Worm (Caenorhabditis elegans): ENCODE results near the gene C32D5.8.
A peak's percentile ranks its signal among the peaks of the same experiment; 100 is the strongest.

C32D5.8 gene

ce11 chrII:6327317-6327716, 18.4 kb downstream of the C32D5.8 start (continued):
- TF ChIP-seq nhr-11 (tag; optimal IDR thresholded peaks at IDR 0.05) (no peak), fos-1 (tag; optimal IDR thresholded peaks at IDR 0.05) (peak; percentile 91)

ce11 chrII:6324086-6324485, 21.7 kb downstream of the C32D5.8 start, which contains the start of gene sma-6:
Gene sma-6, plus strand, starts transcription at chrII:6324484.
- TF ChIP-seq ztf-1 (GFP tag; conservative IDR thresholded peaks at IDR 0.05) (no peak), sma-3 (GFP tag; optimal IDR thresholded peaks at IDR 0.05) (peak; percentile 50), egl-27 (tag; optimal IDR thresholded peaks at IDR 0.05) (no peak), ama-1 (optimal IDR thresholded peaks at IDR 0.05) (no peak), F13H6.1 (tag; optimal IDR thresholded peaks at IDR 0.05) (no peak), fos-1 (tag; optimal IDR thresholded peaks at IDR 0.05) (peak; percentile 32)

ce11 chrII:6322979-6323378, 22.8 kb downstream of the C32D5.8 start, which contains the start of gene C32D5.4:
Gene C32D5.4, minus strand, starts transcription at chrII:6323079.
- no peak for TF ChIP-seq lin-11 (tag; optimal IDR thresholded peaks at IDR 0.05)
- TF ChIP-seq nhr-23 (tag; optimal IDR thresholded peaks at IDR 0.05): no peak
- TF ChIP-seq mbf-1 (tag; optimal IDR thresholded peaks at IDR 0.05): no peak
- no peak for TF ChIP-seq blmp-1 (tag; optimal IDR thresholded peaks at IDR 0.05; ENCODE audit: insufficient read depth)
- no peak for TF ChIP-seq nhr-11 (tag; optimal IDR thresholded peaks at IDR 0.05)
- no peak for TF ChIP-seq nhr-129 (tag; optimal IDR thresholded peaks at IDR 0.05)
- no peak for TF ChIP-seq ceh-16 (tag; optimal IDR thresholded peaks at IDR 0.05)
- TF ChIP-seq fos-1 (tag; optimal IDR thresholded peaks at IDR 0.05): no peak
- no peak for TF ChIP-seq sma-9 (GFP tag; optimal IDR thresholded peaks at IDR 0.05)
- TF ChIP-seq sma-9 (tag; optimal IDR thresholded peaks at IDR 0.05): no peak
- no peak for TF ChIP-seq lsy-2 (tag; optimal IDR thresholded peaks at IDR 0.05)
- no peak for TF ChIP-seq sma-3 (GFP tag; optimal IDR thresholded peaks at IDR 0.05)
- TF ChIP-seq ztf-11 (tag; optimal IDR thresholded peaks at IDR 0.05): no peak
- no peak for TF ChIP-seq unc-62 (GFP tag; optimal IDR thresholded peaks at IDR 0.05)
- no peak for TF ChIP-seq nhr-6 (tag; optimal IDR thresholded peaks at IDR 0.05)

ce11 chrII:6322081-6322480, 23.7 kb downstream of the C32D5.8 start:
- TF ChIP-seq unc-39 (tag; optimal IDR thresholded peaks at IDR 0.05): no peak
- no peak for TF ChIP-seq R02D3.7 (tag; optimal IDR thresholded peaks at IDR 0.05)
- TF ChIP-seq mab-5 (tag; optimal IDR thresholded peaks at IDR 0.05): no peak
- no peak for TF ChIP-seq C34F6.9 (tag; optimal IDR thresholded peaks at IDR 0.05)
- TF ChIP-seq lin-13 (GFP tag; optimal IDR thresholded peaks at IDR 0.05): no peak
- TF ChIP-seq mbf-1 (tag; optimal IDR thresholded peaks at IDR 0.05): no peak
- TF ChIP-seq ceh-82 (tag; optimal IDR thresholded peaks at IDR 0.05): no peak
- TF ChIP-seq unc-62 (GFP tag; optimal IDR thresholded peaks at IDR 0.05): no peak
- TF ChIP-seq F13H6.1 (tag; optimal IDR thresholded peaks at IDR 0.05): no peak
- no peak for TF ChIP-seq nhr-21 (tag; optimal IDR thresholded peaks at IDR 0.05)
- TF ChIP-seq Y55F3AM.14 (GFP tag; optimal IDR thresholded peaks at IDR 0.05): no peak
- no peak for TF ChIP-seq sem-4 (tag; optimal IDR thresholded peaks at IDR 0.05)
- TF ChIP-seq alr-1 (tag; optimal IDR thresholded peaks at IDR 0.05): no peak

- no peak for TF ChIP-seq R02D3.7 (tag; optimal IDR thresholded peaks at IDR 0.05)
- TF ChIP-seq ceh-16 (tag; optimal IDR thresholded peaks at IDR 0.05): no peak
- peak; percentile 58 to 79 for TF ChIP-seq lsy-2 (tag; optimal IDR thresholded peaks at IDR 0.05)
- TF ChIP-seq sma-9 (GFP tag; optimal IDR thresholded peaks at IDR 0.05): peak; percentile 16
- no peak for TF ChIP-seq sma-9 (tag; optimal IDR thresholded peaks at IDR 0.05)
- peak; percentile 41 for TF ChIP-seq mab-5 (tag; optimal IDR thresholded peaks at IDR 0.05)
- TF ChIP-seq unc-55 (GFP tag; optimal IDR thresholded peaks at IDR 0.05): peak; percentile 86
- TF ChIP-seq gmeb-1 (tag; optimal IDR thresholded peaks at IDR 0.05): peak; percentile 92
- TF ChIP-seq crh-2 (tag; optimal IDR thresholded peaks at IDR 0.05): peak; percentile 56
- TF ChIP-seq C34F6.9 (tag; optimal IDR thresholded peaks at IDR 0.05): peak; percentile 78
- no peak for TF ChIP-seq nhr-23 (tag; optimal IDR thresholded peaks at IDR 0.05)
- TF ChIP-seq lin-13 (GFP tag; optimal IDR thresholded peaks at IDR 0.05): peak; percentile 46
Observed at ce11 chrII:6320655-6321388, 24.9 kb downstream of the C32D5.8 start, which contains the start of gene efr-3. Gene efr-3, minus strand, starts transcription at chrII:6321159.
